Worm (Caenorhabditis elegans) whole organism, L4/young adult: ENCODE measurements around the gene fut-8.
A peak's percentile ranks its signal among the peaks of the same experiment; 100 is the strongest.
"Not testable (repeated sequence)": the region's sequence is repeated elsewhere in the genome, so short reads cannot be mapped to it uniquely, and the experiment has no call there.

Experiments used
- W03F9.2 ChIP-seq: fragments of 150-350 bp; optimal IDR thresholded peaks from 2 replicates; lab custom pipeline; 2014; ENCODE audit warnings: missing biosample characterization, missing genetic modification characterization
- dao-5 ChIP-seq: sonication (generic microtip); optimal IDR thresholded peaks from 2 replicates; lab custom pipeline; 2016; ENCODE audit warnings: missing genotype, missing genetic modification characterization, moderate library complexity, missing compliant biosample characterization
- him-1 ChIP-seq: sonication (generic microtip); optimal IDR thresholded peaks from 2 replicates; lab custom pipeline; 2016; ENCODE audit warnings: missing genotype, missing genetic modification reagents, missing genetic modification characterization, missing compliant biosample characterization

The fut-8 gene

ce11 chrV:5990383-5990782 is at the start of gene fut-8:
Gene fut-8 (minus strand): TSS chrV:5990483.
- no peak for TF ChIP-seq him-1 (tag; lab: Kevin White, UChicago)
- no peak for TF ChIP-seq W03F9.2 (tag; lab: Kevin White, UChicago)
- TF ChIP-seq dao-5: no peak

- TF ChIP-seq dao-5; W03F9.2 (tag; lab: Kevin White, UChicago); him-1 (tag; lab: Kevin White, UChicago): not testable (repeated sequence)
These were observed 48.3 kb upstream of the fut-8 start, which contains the start of gene F29G9.1 for ce11 chrV:6038405-6039151. Gene F29G9.1 (plus strand): TSS chrV:6039101.

ce11 chrV:6036547-6036946 is 46.3 kb upstream of the fut-8 start:
- TF ChIP-seq him-1 (tag; lab: Kevin White, UChicago): no peak
- TF ChIP-seq dao-5: no peak
- no peak for TF ChIP-seq W03F9.2 (tag; lab: Kevin White, UChicago)

- TF ChIP-seq dao-5: no peak
- no peak for TF ChIP-seq him-1 (tag; lab: Kevin White, UChicago)
- no peak for TF ChIP-seq W03F9.2 (tag; lab: Kevin White, UChicago)
These were observed 44.4 kb upstream of the fut-8 start, which contains the start of gene dhs-17 for ce11 chrV:6034714-6035113. Gene dhs-17 (minus strand): TSS chrV:6034814.

ce11 chrV:6033512-6033911 is 43.2 kb upstream of the fut-8 start:
- no peak for TF ChIP-seq him-1 (tag; lab: Kevin White, UChicago)
- no peak for TF ChIP-seq W03F9.2 (tag; lab: Kevin White, UChicago)
- no peak for TF ChIP-seq dao-5

- TF ChIP-seq W03F9.2 (tag; lab: Kevin White, UChicago) (no peak), him-1 (tag; lab: Kevin White, UChicago) (no peak), dao-5 (no peak)
These were observed 41.3 kb upstream of the fut-8 start for ce11 chrV:6031585-6031984.

ce11 chrV:6030559-6030975 is 40.3 kb upstream of the fut-8 start:
- TF ChIP-seq dao-5 (no peak), him-1 (tag; lab: Kevin White, UChicago) (peak; percentile 48)

ce11 chrV:6022076-6022475 is 31.8 kb upstream of the fut-8 start:
- no peak for TF ChIP-seq him-1 (tag; lab: Kevin White, UChicago)
- TF ChIP-seq dao-5: no peak
- TF ChIP-seq W03F9.2 (tag; lab: Kevin White, UChicago): no peak

ce11 chrV:6018944-6019450 is 28.7 kb upstream of the fut-8 start, which contains the start of gene picc-1:
Gene picc-1 (plus strand): TSS chrV:6018994.
- TF ChIP-seq him-1 (tag; lab: Kevin White, UChicago) (no peak), dao-5 (no peak)

ce11 chrV:6017630-6018029 is 27.3 kb upstream of the fut-8 start, which contains the start of the genes rpt-2 and aps-1:
Gene rpt-2 (minus strand): TSS chrV:6017669.
Gene aps-1 (plus strand): TSS chrV:6017970.
- TF ChIP-seq W03F9.2 (tag; lab: Kevin White, UChicago): peak; percentile 90
- TF ChIP-seq dao-5: no peak
- no peak for TF ChIP-seq him-1 (tag; lab: Kevin White, UChicago)

- TF ChIP-seq him-1 (tag; lab: Kevin White, UChicago) (no peak), W03F9.2 (tag; lab: Kevin White, UChicago) (no peak), dao-5 (no peak)
These were observed 25.8 kb upstream of the fut-8 start for ce11 chrV:6016097-6016496.

- TF ChIP-seq him-1 (tag; lab: Kevin White, UChicago): no peak
- no peak for TF ChIP-seq W03F9.2 (tag; lab: Kevin White, UChicago)
- TF ChIP-seq dao-5: no peak
These were observed 25.3 kb upstream of the fut-8 start for ce11 chrV:6015546-6016089.

ce11 chrV:6012401-6012800 is 22.1 kb upstream of the fut-8 start:
- TF ChIP-seq W03F9.2 (tag; lab: Kevin White, UChicago) (no peak), dao-5 (no peak), him-1 (tag; lab: Kevin White, UChicago) (no peak)

- TF ChIP-seq him-1 (tag; lab: Kevin White, UChicago) (no peak), W03F9.2 (tag; lab: Kevin White, UChicago) (no peak), dao-5 (no peak)
These were observed 20.4 kb upstream of the fut-8 start for ce11 chrV:6010642-6011041.
